Worm (Caenorhabditis elegans) whole organism, mixed stage, embryonic: ENCODE results near the gene K04G7.1.
A peak's percentile ranks its signal among the peaks of the same experiment; 100 is the strongest.

Experiments used
- M03D4.4 ChIP-seq: sonication (generic microtip); optimal IDR thresholded peaks from 2 replicates; lab custom pipeline; 2017; ENCODE audit warnings: mild to moderate bottlenecking, missing genetic modification characterization, missing compliant biosample characterization
- bed-3 ChIP-seq: fragments of 200-800 bp; sonication (Bioruptor generic); optimal IDR thresholded peaks from 3 replicates; lab custom pipeline; 2018; ENCODE audit warnings: mild to moderate bottlenecking, missing genetic modification characterization, moderate library complexity, missing compliant biosample characterization
- ceh-39 ChIP-seq: fragments of 150-350 bp; optimal IDR thresholded peaks from 2 replicates; lab custom pipeline; 2014; ENCODE audit warnings: missing biosample characterization, missing genetic modification characterization
- ceh-43 ChIP-seq: fragments of 200-800 bp; sonication (Bioruptor generic); optimal IDR thresholded peaks from 2 replicates; lab custom pipeline; 2018; ENCODE audit warnings: mild to moderate bottlenecking, missing genetic modification characterization, moderate library complexity, missing compliant biosample characterization
- ceh-83 ChIP-seq: fragments of 200-800 bp; sonication (Bioruptor generic); optimal IDR thresholded peaks from 2 replicates; lab custom pipeline; 2018; ENCODE audit warnings: mild to moderate bottlenecking, missing genetic modification characterization, missing compliant biosample characterization
- ces-1 ChIP-seq: fragments of 150-350 bp; optimal IDR thresholded peaks from 2 replicates; lab custom pipeline; 2014; ENCODE audit warnings: missing biosample characterization, missing genetic modification reagents, missing genetic modification characterization
- cnd-1 ChIP-seq: fragments of 200-800 bp; sonication (Bioruptor generic); optimal IDR thresholded peaks from 2 replicates; lab custom pipeline; 2018; ENCODE audit warnings: mild to moderate bottlenecking, missing genetic modification characterization, missing compliant biosample characterization
- drap-1 ChIP-seq: fragments of 200-800 bp; sonication (Bioruptor generic); optimal IDR thresholded peaks from 3 replicates; lab custom pipeline; 2018; ENCODE audit warnings: mild to moderate bottlenecking, missing genetic modification characterization, missing compliant biosample characterization
- elt-1 ChIP-seq: sonication (generic microtip); optimal IDR thresholded peaks from 2 replicates; lab custom pipeline; 2017; ENCODE audit warnings: missing genetic modification characterization, mild to moderate bottlenecking, missing compliant biosample characterization, antibody characterized with exemption, moderate library complexity, borderline replicate concordance; ENCODE audit not compliant: insufficient read depth
- elt-3 ChIP-seq: fragments of 150-350 bp; optimal IDR thresholded peaks from 2 replicates; lab custom pipeline; 2014; ENCODE audit warnings: missing biosample characterization, missing genetic modification characterization
- hlh-1 ChIP-seq: fragments of 150-350 bp; optimal IDR thresholded peaks from 2 replicates; lab custom pipeline; 2014; ENCODE audit warnings: missing biosample characterization, missing genetic modification reagents, missing genetic modification characterization
- lin-13 ChIP-seq: fragments of 150-350 bp; optimal IDR thresholded peaks from 2 replicates; lab custom pipeline; 2014; ENCODE audit warnings: missing biosample characterization, missing genetic modification characterization
- lin-32 ChIP-seq: fragments of 200-800 bp; sonication (Bioruptor generic); optimal IDR thresholded peaks from 2 replicates; lab custom pipeline; 2018; ENCODE audit warnings: mild to moderate bottlenecking, missing genetic modification characterization, missing compliant biosample characterization
- lsy-2 ChIP-seq: fragments of 150-350 bp; optimal IDR thresholded peaks from 2 replicates; lab custom pipeline; 2014; ENCODE audit warnings: missing biosample characterization, missing genetic modification characterization
- mab-5 ChIP-seq: fragments of 150-350 bp; optimal IDR thresholded peaks from 2 replicates; lab custom pipeline; 2014; ENCODE audit warnings: missing biosample characterization, missing genetic modification characterization
- mep-1 ChIP-seq: fragments of 150-350 bp; optimal IDR thresholded peaks from 2 replicates; lab custom pipeline; 2017; ENCODE audit warnings: missing biosample characterization, missing genetic modification reagents, missing genetic modification characterization, inconsistent platforms
- mls-2 ChIP-seq: sonication (generic microtip); optimal IDR thresholded peaks from 2 replicates; lab custom pipeline; 2016; ENCODE audit warnings: mild to moderate bottlenecking, missing genetic modification characterization, moderate library complexity, missing compliant biosample characterization
- nhr-12 ChIP-seq: fragments of 150-350 bp; optimal IDR thresholded peaks from 2 replicates; lab custom pipeline; 2014; ENCODE audit warnings: missing biosample characterization, missing genetic modification characterization
- nhr-2 ChIP-seq: fragments of 150-350 bp; optimal IDR thresholded peaks from 2 replicates; lab custom pipeline; 2014; ENCODE audit warnings: missing biosample characterization, missing genetic modification characterization
- nhr-237 ChIP-seq: fragments of 150-350 bp; optimal IDR thresholded peaks from 2 replicates; lab custom pipeline; 2014; ENCODE audit warnings: missing biosample characterization, missing genetic modification characterization
- nhr-76 ChIP-seq: sonication (generic microtip); optimal IDR thresholded peaks from 2 replicates; lab custom pipeline; 2017; ENCODE audit warnings: missing biosample characterization, missing genetic modification characterization
- pha-4 ChIP-seq: fragments of 150-350 bp; optimal IDR thresholded peaks from 2 replicates; lab custom pipeline; 2018; ENCODE audit warnings: missing biosample characterization, missing genetic modification reagents, missing genetic modification characterization
- sem-2 ChIP-seq: fragments of 200-800 bp; sonication (Bioruptor generic); optimal IDR thresholded peaks from 2 replicates; lab custom pipeline; 2018; ENCODE audit warnings: mild to moderate bottlenecking, missing genetic modification characterization, missing compliant biosample characterization
- snpc-4 ChIP-seq: fragments of 150-350 bp; optimal IDR thresholded peaks from 2 replicates; lab custom pipeline; 2014; ENCODE audit warnings: missing biosample characterization, missing genetic modification characterization
- sptf-1 ChIP-seq: sonication (generic microtip); optimal IDR thresholded peaks from 2 replicates; lab custom pipeline; 2017; ENCODE audit warnings: mild to moderate bottlenecking, missing genetic modification characterization, moderate library complexity, missing compliant biosample characterization
- tbx-8 ChIP-seq: fragments of 200-800 bp; sonication (Bioruptor generic); optimal IDR thresholded peaks from 2 replicates; lab custom pipeline; 2018; ENCODE audit warnings: mild to moderate bottlenecking, missing genetic modification characterization, moderate library complexity, missing compliant biosample characterization
- unc-120 ChIP-seq: sonication (generic microtip); optimal IDR thresholded peaks from 2 replicates; lab custom pipeline; 2017; ENCODE audit warnings: missing genetic modification characterization, missing compliant biosample characterization; ENCODE audit not compliant: poor library complexity, severe bottlenecking
- unc-39 ChIP-seq: fragments of 150-350 bp; optimal IDR thresholded peaks from 2 replicates; lab custom pipeline; 2014; ENCODE audit warnings: missing biosample characterization, missing genetic modification characterization
- unc-62 ChIP-seq: fragments of 150-350 bp; optimal IDR thresholded peaks from 2 replicates; lab custom pipeline; 2014; ENCODE audit warnings: missing biosample characterization, missing genetic modification reagents, missing genetic modification characterization
- ztf-11 ChIP-seq: fragments of 150-350 bp; optimal IDR thresholded peaks from 2 replicates; lab custom pipeline; 2014; ENCODE audit warnings: missing biosample characterization, missing genetic modification characterization

Gene K04G7.1

ce11 chrIII:7162065-7162762 is at the start of gene K04G7.1, which contains the start of gene syf-2:
Gene K04G7.1 (plus strand): TSS chrIII:7162712.
Gene syf-2 (minus strand): TSS chrIII:7162115.
- TF ChIP-seq pha-4 (tag; lab: Kevin White, UChicago) (peak; percentile 85), ceh-43 (GFP tag; lab: Kevin White, UChicago) (peak; percentile 3), lin-13 (tag; lab: Kevin White, UChicago) (peak; percentile 96), nhr-237 (tag; lab: Kevin White, UChicago) (peak; percentile 88), elt-3 (no peak), unc-120 (tag; lab: Kevin White, UChicago) (peak; percentile 53), ces-1 (peak; percentile 80), sptf-1 (tag; lab: Kevin White, UChicago) (peak; percentile 78), M03D4.4 (tag; lab: Kevin White, UChicago) (no peak), hlh-1 (tag; lab: Kevin White, UChicago) (peak; percentile 69), mep-1 (tag; lab: Kevin White, UChicago) (peak; percentile 98), elt-1 (tag; lab: Kevin White, UChicago) (no peak), nhr-2 (tag; lab: Kevin White, UChicago) (peak; percentile 42), drap-1 (GFP tag; lab: Kevin White, UChicago) (peak; percentile 42), mls-2 (tag; lab: Kevin White, UChicago) (peak; percentile 9), ztf-11 (tag; lab: Kevin White, UChicago) (no peak), ceh-39 (tag; lab: Kevin White, UChicago) (peak; percentile 87), unc-62 (peak; percentile 70), lin-32 (GFP tag; lab: Kevin White, UChicago) (no peak), lsy-2 (peak; percentile 89), bed-3 (GFP tag; lab: Kevin White, UChicago) (no peak)

DNA sequence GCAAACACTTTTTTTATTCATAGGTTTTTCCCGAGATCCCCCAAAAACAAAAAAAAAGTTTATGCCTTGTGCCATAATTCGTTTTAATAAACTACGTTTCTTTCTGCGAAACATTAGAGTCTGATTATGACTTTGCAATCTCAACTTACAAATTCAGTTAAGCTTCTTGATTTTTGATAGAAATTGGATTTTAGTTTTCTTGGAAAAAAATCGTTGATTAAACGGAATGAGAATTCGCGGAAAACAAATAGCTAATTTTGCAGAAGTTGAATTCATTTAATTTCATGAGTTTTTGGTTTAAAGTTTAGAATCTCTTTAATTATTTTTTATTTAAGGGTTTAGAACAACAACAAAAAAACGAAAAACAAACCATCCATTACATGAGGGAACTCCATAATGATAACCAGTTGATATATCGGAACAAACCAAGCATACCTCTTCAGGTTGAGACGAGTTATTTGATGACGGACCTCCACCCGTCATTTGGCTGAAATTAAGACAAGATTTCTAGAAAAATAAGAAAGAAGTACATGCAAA is 47.5 kb upstream of the K04G7.1 start, which contains the start of gene nhr-10:
Gene nhr-10 (minus strand): TSS at position 487 of the 537 bp plus-strand sequence.
- TF ChIP-seq nhr-237 (tag; lab: Kevin White, UChicago) = no peak
- no peak for TF ChIP-seq bed-3 (GFP tag; lab: Kevin White, UChicago)
- TF ChIP-seq elt-1 (tag; lab: Kevin White, UChicago) = no peak
- no peak for TF ChIP-seq M03D4.4 (tag; lab: Kevin White, UChicago)
- no peak for TF ChIP-seq nhr-12 (tag; lab: Kevin White, UChicago)
- TF ChIP-seq cnd-1 = no peak
- TF ChIP-seq pha-4 (tag; lab: Kevin White, UChicago) = no peak
- no peak for TF ChIP-seq ceh-39 (tag; lab: Kevin White, UChicago)
- TF ChIP-seq nhr-76 = no peak
- no peak for TF ChIP-seq nhr-2 (tag; lab: Kevin White, UChicago)
- TF ChIP-seq sptf-1 (tag; lab: Kevin White, UChicago) = no peak
- TF ChIP-seq ces-1 = no peak
- TF ChIP-seq unc-120 (tag; lab: Kevin White, UChicago) = no peak
- no peak for TF ChIP-seq unc-62
- TF ChIP-seq elt-3 = no peak
- no peak for TF ChIP-seq ztf-11 (tag; lab: Kevin White, UChicago)
- TF ChIP-seq lin-13 (tag; lab: Kevin White, UChicago) = no peak
- no peak for TF ChIP-seq mab-5 (tag; lab: Kevin White, UChicago)
- no peak for TF ChIP-seq unc-39 (tag; lab: Kevin White, UChicago)
- TF ChIP-seq sem-2 (GFP tag; lab: Kevin White, UChicago) = no peak

DNA sequence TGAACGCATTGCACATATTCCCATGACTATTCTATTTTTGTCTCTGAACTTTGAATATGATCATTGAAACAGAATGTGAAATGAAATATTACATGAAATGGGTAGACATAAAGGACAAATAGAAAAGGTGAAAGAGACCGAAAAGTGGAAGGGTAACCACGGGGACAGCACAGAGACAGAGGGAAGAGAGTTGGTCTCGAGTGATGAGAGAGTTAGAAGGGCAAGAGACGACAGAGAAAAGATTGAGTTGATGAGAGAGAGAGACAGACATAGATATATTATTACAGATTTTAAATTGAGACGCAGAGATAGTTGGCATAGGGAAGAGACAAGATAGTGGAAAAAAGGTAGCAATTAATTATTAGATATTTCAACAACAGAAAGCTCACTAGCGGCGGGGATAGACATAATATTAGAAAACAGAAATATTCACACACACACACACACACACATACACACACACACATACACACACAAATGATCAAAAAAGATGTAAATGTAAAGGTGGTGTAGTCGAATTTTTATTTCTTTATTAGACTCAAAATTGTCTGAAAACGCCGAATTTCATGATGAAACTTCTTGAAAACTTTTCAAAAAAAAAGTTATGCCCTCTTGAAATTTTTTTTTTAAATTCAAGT is 45.8 kb upstream of the K04G7.1 start:
- TF ChIP-seq unc-120 (tag; lab: Kevin White, UChicago) (peak; percentile 48), nhr-2 (tag; lab: Kevin White, UChicago) (no peak), ceh-39 (tag; lab: Kevin White, UChicago) (no peak), ces-1 (peak; percentile 42), ceh-83 (GFP tag; lab: Kevin White, UChicago) (no peak), nhr-237 (tag; lab: Kevin White, UChicago) (peak; percentile 25), sptf-1 (tag; lab: Kevin White, UChicago) (no peak), bed-3 (GFP tag; lab: Kevin White, UChicago) (no peak), snpc-4 (tag; lab: Kevin White, UChicago) (no peak), pha-4 (tag; lab: Kevin White, UChicago) (peak; percentile 45), lsy-2 (peak; percentile 25), tbx-8 (GFP tag; lab: Kevin White, UChicago) (no peak), ztf-11 (tag; lab: Kevin White, UChicago) (no peak), unc-62 (peak; percentile 70)
